Worm (Caenorhabditis elegans): ENCODE measurements around the gene K01C8.2.

K01C8.2 gene

ce11 chrII:8220267-8220666 is 49.0 kb downstream of the K01C8.2 start:
- TF ChIP-seq unc-62 (GFP tag; optimal IDR thresholded peaks at IDR 0.05 in 1 of 2), result peak in 1 of 2 experiments; percentile 96
- TF ChIP-seq unc-62 (tag; optimal IDR thresholded peaks at IDR 0.05), result no peak
- TF ChIP-seq ZK337.2 (GFP tag; IDR thresholded peaks at IDR 0.05), result no peak
- TF ChIP-seq Y5F2A.4 (GFP tag; optimal IDR thresholded peaks at IDR 0.05), result no peak

- TF ChIP-seq mxl-2 (GFP tag; conservative IDR thresholded peaks at IDR 0.05), result no peak
- TF ChIP-seq gei-8 (GFP tag; optimal IDR thresholded peaks at IDR 0.05), result no peak
- TF ChIP-seq aha-1 (tag), result peak; percentile 93
- no peak for TF ChIP-seq mdt-29 (GFP tag; IDR thresholded peaks at IDR 0.05)
- no peak for TF ChIP-seq mes-2 (tag; optimal IDR thresholded peaks at IDR 0.05; ENCODE audit: poor library complexity, severe bottlenecking)
- no peak for TF ChIP-seq vab-7 (GFP tag; IDR thresholded peaks at IDR 0.05)
- no peak for TF ChIP-seq dpl-1 (GFP tag; optimal IDR thresholded peaks at IDR 0.05)
- no peak for TF ChIP-seq ceh-44 (GFP tag; IDR thresholded peaks at IDR 0.05)
- peak in 1 of 2 experiments; percentile 2 for TF ChIP-seq unc-62 (GFP tag; optimal IDR thresholded peaks at IDR 0.05 in 1 of 2)
- no peak for TF ChIP-seq unc-62 (tag; optimal IDR thresholded peaks at IDR 0.05)
Observed at ce11 chrII:8218266-8218665, 51.0 kb downstream of the K01C8.2 start.

Measured in whole organism, L4 larva.